Fruit fly (Drosophila melanogaster) whole organism, embryonic: ENCODE data around the gene Cyp313b1.
A peak's percentile ranks its signal among the peaks of the same experiment; 100 is the strongest.

Experiments
- Awh ChIP-seq: fragments of 200-800 bp; sonication (Bioruptor generic); IDR thresholded peaks from 2 replicates; pipeline ENCODE4, ENCODE4 v1.3.6; 2022; ENCODE audit warnings: missing biosample characterization, missing genetic modification characterization
- Bgb ChIP-seq: fragments of 200-800 bp; sonication (Bioruptor generic); IDR thresholded peaks from 2 replicates; pipeline ENCODE4 v1.3.6; 2022; ENCODE audit warnings: missing biosample characterization, missing genetic modification characterization; ENCODE audit not compliant: partially characterized antibody
- CG10462 ChIP-seq: fragments of 200-800 bp; sonication (Bioruptor generic); optimal IDR thresholded peaks from 2 replicates; lab custom pipeline; 2016; ENCODE audit warnings: missing biosample characterization, missing genetic modification characterization
- CG11247 ChIP-seq: fragments of 200-800 bp; sonication (Bioruptor generic); IDR thresholded peaks from 2 replicates; pipeline ENCODE4 v1.3.6; 2022; ENCODE audit warnings: missing biosample characterization, missing genetic modification characterization
- CG11723 ChIP-seq: fragments of 200-800 bp; sonication (Bioruptor generic); optimal IDR thresholded peaks from 2 replicates; lab custom pipeline; 2017; ENCODE audit warnings: missing biosample characterization, mild to moderate bottlenecking, missing genetic modification characterization
- CG12236 ChIP-seq: fragments of 200-800 bp; sonication (Bioruptor generic); optimal IDR thresholded peaks from 2 replicates; lab custom pipeline; 2016; ENCODE audit warnings: missing biosample characterization, missing genetic modification characterization
- CG13775 ChIP-seq: fragments of 200-800 bp; sonication (Bioruptor generic); optimal IDR thresholded peaks from 3 replicates; lab custom pipeline; 2017; ENCODE audit warnings: missing biosample characterization, mild to moderate bottlenecking, missing genetic modification characterization
- CG14965 ChIP-seq: fragments of 200-800 bp; sonication (Bioruptor generic); optimal IDR thresholded peaks from 2 replicates; lab custom pipeline; 2016; ENCODE audit warnings: missing biosample characterization, missing genetic modification characterization, borderline replicate concordance
- CG1602 ChIP-seq: fragments of 200-800 bp; sonication (Bioruptor generic); optimal IDR thresholded peaks from 3 replicates; lab custom pipeline; 2016; ENCODE audit warnings: missing biosample characterization, missing genetic modification characterization
- CG1603 ChIP-seq: fragments of 200-800 bp; sonication (Bioruptor generic); optimal IDR thresholded peaks from 2 replicates; lab custom pipeline; 2019; ENCODE audit warnings: missing biosample characterization, mild to moderate bottlenecking, missing genetic modification characterization, moderate library complexity
- CG17568 ChIP-seq: fragments of 200-800 bp; sonication (Bioruptor generic); optimal IDR thresholded peaks from 2 replicates; lab custom pipeline; 2018; ENCODE audit warnings: missing biosample characterization, mild to moderate bottlenecking, missing genetic modification characterization, moderate library complexity
- CG2889 ChIP-seq: fragments of 200-800 bp; sonication (Bioruptor generic); IDR thresholded peaks from 3 replicates; pipeline ENCODE4 v1.3.6; 2022; ENCODE audit warnings: missing biosample characterization, missing genetic modification characterization
- CG43689 ChIP-seq: fragments of 200-800 bp; sonication (Bioruptor generic); IDR thresholded peaks from 2 replicates; pipeline ENCODE4 v1.3.6; 2022; ENCODE audit warnings: missing biosample characterization, missing genetic modification characterization
- CG5245 ChIP-seq: fragments of 200-800 bp; sonication (Bioruptor generic); optimal IDR thresholded peaks from 3 replicates; lab custom pipeline; 2016; ENCODE audit warnings: missing biosample characterization, missing genetic modification characterization
- CG6689 ChIP-seq: fragments of 200-800 bp; sonication (Bioruptor generic); IDR thresholded peaks from 2 replicates; pipeline ENCODE4 v1.3.6; 2022; ENCODE audit warnings: missing biosample characterization, missing genetic modification characterization
- CG7372 ChIP-seq: fragments of 200-800 bp; sonication (Bioruptor generic); IDR thresholded peaks from 2 replicates; pipeline ENCODE4 v1.3.6; 2022; ENCODE audit warnings: missing biosample characterization, missing genetic modification characterization
- CG8359 ChIP-seq: fragments of 200-800 bp; sonication (Bioruptor generic); optimal IDR thresholded peaks from 2 replicates; lab custom pipeline; 2017; ENCODE audit warnings: missing biosample characterization, mild to moderate bottlenecking, missing genetic modification characterization, borderline replicate concordance
- CG9727 ChIP-seq: fragments of 200-800 bp; sonication (Bioruptor generic); optimal IDR thresholded peaks from 3 replicates; lab custom pipeline; 2017; ENCODE audit warnings: missing biosample characterization, mild to moderate bottlenecking, missing genetic modification characterization
- CG9797 ChIP-seq: fragments of 200-800 bp; sonication (Bioruptor generic); optimal IDR thresholded peaks from 3 replicates; lab custom pipeline; 2018; ENCODE audit warnings: missing biosample characterization, mild to moderate bottlenecking, missing genetic modification characterization
- CkIIα-i1 ChIP-seq: fragments of 200-800 bp; sonication (Bioruptor generic); IDR thresholded peaks from 2 replicates; pipeline ENCODE4 v1.3.6; 2022; ENCODE audit warnings: missing biosample characterization, missing genetic modification characterization
- Dad ChIP-seq: fragments of 200-800 bp; sonication (Bioruptor generic); optimal IDR thresholded peaks from 3 replicates; lab custom pipeline; 2016; ENCODE audit warnings: missing biosample characterization, missing genetic modification characterization
- Deaf1 ChIP-seq: fragments of 200-800 bp; optimal IDR thresholded peaks from 3 replicates; lab custom pipeline; 2019; ENCODE audit warnings: missing biosample characterization, mild to moderate bottlenecking, missing genetic modification characterization, moderate library complexity
- Dll ChIP-seq: fragments of 200-800 bp; sonication (Bioruptor generic); IDR thresholded peaks from 4 replicates; pipeline ENCODE4 v1.3.6; 2022; ENCODE audit warnings: missing biosample characterization, missing genetic modification characterization; ENCODE audit not compliant: partially characterized antibody
- Eip74EF ChIP-seq, 2 experiments: fragments of 200-800 bp in 1 of 2; fragments of >200 bp in 1 of 2; sonication (Bioruptor generic) in 1 of 2; optimal IDR thresholded peaks; 2 replicates each; lab custom pipeline; 2017 to 2019; ENCODE audit warnings: missing biosample characterization in 2 of 2, missing genetic modification characterization in 2 of 2, mild to moderate bottlenecking in 1 of 2, moderate library complexity in 1 of 2
- Lhr ChIP-seq: fragments of 200-800 bp; sonication (Bioruptor generic); optimal IDR thresholded peaks from 3 replicates; lab custom pipeline; 2017; ENCODE audit warnings: mild to moderate bottlenecking, missing biosample characterization, missing genetic modification reagents, missing genetic modification characterization
- MBD-R2 ChIP-seq: fragments of 200-800 bp; sonication (Bioruptor generic); IDR thresholded peaks from 2 replicates; pipeline ENCODE4 v1.3.6; 2022; ENCODE audit warnings: missing biosample characterization, missing genetic modification characterization
- Mes4 ChIP-seq: fragments of 200-800 bp; sonication (Bioruptor generic); optimal IDR thresholded peaks from 2 replicates; lab custom pipeline; 2016; ENCODE audit warnings: missing biosample characterization, missing genetic modification characterization
- Sin3A ChIP-seq: fragments of >200 bp; optimal IDR thresholded peaks from 2 replicates; lab custom pipeline; 2018
- Six4 ChIP-seq: fragments of 200-800 bp; sonication (Bioruptor generic); optimal IDR thresholded peaks from 2 replicates; lab custom pipeline; 2016; ENCODE audit warnings: missing biosample characterization, missing genetic modification characterization
- Stat92E ChIP-seq, 3 experiments: fragments of >200 bp in 2 of 3; fragments of 200-800 bp in 1 of 3; sonication (Bioruptor generic) in 1 of 3; optimal IDR thresholded peaks; 2 replicates each; lab custom pipeline; 2017 to 2019; ENCODE audit warnings: missing biosample characterization in 3 of 3, missing genetic modification characterization in 3 of 3, mild to moderate bottlenecking in 1 of 3, moderate library complexity in 1 of 3
- abd-A ChIP-seq: fragments of 200-800 bp; sonication (Bioruptor generic); optimal IDR thresholded peaks from 3 replicates; lab custom pipeline; 2019; ENCODE audit warnings: missing biosample characterization, mild to moderate bottlenecking, missing genetic modification characterization, moderate library complexity
- al ChIP-seq: fragments of 200-800 bp; sonication (Bioruptor generic); IDR thresholded peaks from 2 replicates; pipeline ENCODE4 v1.3.6; 2022; ENCODE audit warnings: missing biosample characterization, missing genetic modification characterization
- aop ChIP-seq: fragments of 200-800 bp; sonication (Bioruptor generic); IDR thresholded peaks from 2 replicates; pipeline ENCODE4 v1.3.6; 2022; ENCODE audit warnings: missing biosample characterization, missing genetic modification characterization
- chif ChIP-seq, 2 experiments: fragments of 200-800 bp; sonication (Bioruptor generic); optimal IDR thresholded peaks; 3 replicates each; lab custom pipeline; 2016; ENCODE audit warnings: missing biosample characterization in 2 of 2, missing genetic modification characterization in 2 of 2
- da ChIP-seq: fragments of 200-800 bp; sonication (Bioruptor generic); optimal IDR thresholded peaks from 2 replicates; lab custom pipeline; 2016; ENCODE audit warnings: missing biosample characterization, missing genetic modification characterization
- dan ChIP-seq: fragments of 200-800 bp; sonication (Bioruptor generic); IDR thresholded peaks from 2 replicates; pipeline ENCODE4 v1.3.6; 2022; ENCODE audit warnings: missing biosample characterization, missing genetic modification characterization
- dm ChIP-seq: fragments of 200-800 bp; sonication (Bioruptor generic); optimal IDR thresholded peaks from 3 replicates; lab custom pipeline; 2016; ENCODE audit warnings: missing biosample characterization, missing genetic modification characterization
- gt ChIP-seq: fragments of 200-800 bp; sonication (Bioruptor generic); IDR thresholded peaks from 2 replicates; pipeline ENCODE4 v1.3.6; 2022; ENCODE audit warnings: missing biosample characterization, missing genetic modification characterization
- h ChIP-seq: fragments of >200 bp; optimal IDR thresholded peaks from 2 replicates; lab custom pipeline; 2017
- kah ChIP-seq: fragments of 200-800 bp; sonication (Bioruptor generic); optimal IDR thresholded peaks from 2 replicates; lab custom pipeline; 2018; ENCODE audit warnings: missing biosample characterization, mild to moderate bottlenecking, missing genetic modification characterization
- kay ChIP-seq: fragments of 200-800 bp; sonication (Bioruptor generic); optimal IDR thresholded peaks from 2 replicates; lab custom pipeline; 2016; ENCODE audit warnings: missing biosample characterization, missing genetic modification characterization
- nau ChIP-seq: fragments of 200-800 bp; sonication (Bioruptor generic); optimal IDR thresholded peaks from 3 replicates; lab custom pipeline; 2017; ENCODE audit warnings: missing biosample characterization, mild to moderate bottlenecking, missing genetic modification characterization, missing genetic modification reagents
- nom ChIP-seq: fragments of 200-800 bp; sonication (Bioruptor generic); optimal IDR thresholded peaks from 2 replicates; lab custom pipeline; 2017; ENCODE audit warnings: missing biosample characterization, missing genetic modification characterization, mild to moderate bottlenecking, moderate library complexity, missing genetic modification reagents
- pum ChIP-seq: fragments of 200-800 bp; sonication (Bioruptor generic); optimal IDR thresholded peaks from 2 replicates; lab custom pipeline; 2016; ENCODE audit warnings: missing biosample characterization, missing genetic modification characterization
- slbo ChIP-seq: fragments of 200-800 bp; sonication (Bioruptor generic); IDR thresholded peaks from 2 replicates; pipeline ENCODE4 v1.3.6; 2022; ENCODE audit warnings: missing biosample characterization, missing genetic modification characterization
- slp2 ChIP-seq: fragments of 200-800 bp; sonication (Bioruptor generic); optimal IDR thresholded peaks from 2 replicates; lab custom pipeline; 2016; ENCODE audit warnings: missing biosample characterization, missing genetic modification characterization
- so ChIP-seq: fragments of 200-800 bp; sonication (Bioruptor generic); IDR thresholded peaks from 3 replicates; pipeline ENCODE4 v1.3.6; 2022; ENCODE audit warnings: missing biosample characterization, missing genetic modification characterization
- ssp ChIP-seq: fragments of 200-800 bp; sonication (Bioruptor generic); IDR thresholded peaks from 2 replicates; pipeline ENCODE4 v1.3.6; 2022; ENCODE audit warnings: missing biosample characterization, missing genetic modification characterization
- trh ChIP-seq: fragments of 200-800 bp; sonication (Bioruptor generic); optimal IDR thresholded peaks from 2 replicates; lab custom pipeline; 2016; ENCODE audit warnings: missing biosample characterization, missing genetic modification characterization
- ttk ChIP-seq: fragments of 200-800 bp; sonication (Bioruptor generic); IDR thresholded peaks from 2 replicates; pipeline ENCODE4 v2.1.2; 2022; ENCODE audit warnings: missing biosample characterization, missing genetic modification characterization

Gene Cyp313b1

DNA sequence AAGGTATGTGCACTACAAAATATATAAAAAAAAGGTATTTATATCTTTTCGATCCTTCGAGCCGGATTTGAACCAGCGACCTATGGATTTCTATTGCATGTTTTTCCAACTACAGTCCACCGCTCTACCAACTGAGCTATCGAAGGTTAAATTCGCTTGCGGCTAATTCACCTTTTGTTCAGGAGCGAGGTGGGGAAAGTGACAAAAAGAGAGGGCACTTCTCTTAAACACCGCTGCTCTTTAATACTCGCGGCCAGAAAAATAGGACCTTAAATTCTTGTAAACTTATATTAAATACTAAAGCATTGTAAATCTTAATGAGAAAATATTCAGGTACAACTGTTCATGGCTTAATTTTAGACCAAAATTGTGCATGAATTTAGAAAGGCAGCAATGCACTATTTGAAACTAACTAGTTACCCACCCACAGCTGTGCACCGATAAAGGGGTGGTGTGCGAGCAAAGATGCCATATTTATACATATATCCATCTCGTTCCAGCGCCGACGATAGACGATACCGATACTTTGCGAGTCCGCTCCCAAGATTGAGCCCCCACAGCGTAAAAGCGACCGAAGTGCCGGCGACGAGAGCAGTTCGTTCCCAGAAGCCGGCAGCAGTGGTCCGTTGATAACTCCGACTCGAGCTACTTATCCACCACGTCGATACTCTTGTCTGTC lies 23.7 kb upstream of the Cyp313b1 start (continued):
- TF ChIP-seq MBD-R2 (peak; percentile 92), CG5245 (GFP tag; lab: Kevin White, UChicago) (peak; percentile 97), kah (peak; percentile 94), Deaf1 (tag; lab: Kevin White, UChicago) (peak; percentile 95), dan (GFP tag; lab: Robert Waterston, UW) (peak; percentile 87), abd-A (tag; lab: Kevin White, UChicago) (peak; percentile 86), Eip74EF (GFP tag; optimal IDR thresholded peaks at IDR 0.05; lab: Kevin White, UChicago) (peak in 1 of 2 experiments; percentile 98), Six4 (peak; percentile 96), ttk (peak; percentile 97), h (no peak), Lhr (GFP tag; lab: Kevin White, UChicago) (peak; percentile 94), Stat92E (GFP tag; optimal IDR thresholded peaks at IDR 0.05; lab: Kevin White, UChicago) (peak in 1 of 3 experiments; percentile 97), Dll (GFP tag; lab: Robert Waterston, UW) (peak; percentile 72; the same call in 2 of the 4 replicates), dm (GFP tag; lab: Kevin White, UChicago) (peak; percentile 92), CG1602 (GFP tag; lab: Kevin White, UChicago) (peak; percentile 96), aop (GFP tag; lab: Robert Waterston, UW) (peak; percentile 83), Awh (GFP tag; lab: Robert Waterston, UW) (peak; percentile 98), Bgb (GFP tag; lab: Robert Waterston, UW) (peak; percentile 66), nau (GFP tag; lab: Kevin White, UChicago) (peak; percentile 98), so (peak; percentile 97), Sin3A (no peak), ssp (peak; percentile 85), CG9797 (GFP tag; lab: Kevin White, UChicago) (peak; percentile 68), CG17568 (GFP tag; lab: Kevin White, UChicago) (peak; percentile 98), slbo (GFP tag; lab: Robert Waterston, UW) (peak; percentile 96), CG43689 (GFP tag; lab: Robert Waterston, UW) (peak; percentile 92), CG14965 (peak; percentile 80), Dad (peak; percentile 97), nom (GFP tag; lab: Kevin White, UChicago) (peak; percentile 96), slp2 (GFP tag; lab: Kevin White, UChicago) (peak; percentile 96), al (GFP tag; lab: Robert Waterston, UW) (peak; percentile 86), CG13775 (GFP tag; lab: Kevin White, UChicago) (peak; percentile 98), chif (GFP tag; optimal IDR thresholded peaks at IDR 0.05; lab: Kevin White, UChicago) (peak; percentile 95 to 98), Mes4 (GFP tag; lab: Kevin White, UChicago) (peak; percentile 94), pum (peak; percentile 97), CG7372 (GFP tag; lab: Robert Waterston, UW) (peak; percentile 91), CG2889 (GFP tag; lab: Robert Waterston, UW) (peak; percentile 88), CG10462 (GFP tag; lab: Kevin White, UChicago) (peak; percentile 95), CG12236 (GFP tag; lab: Kevin White, UChicago) (peak; percentile 95), CG11247 (peak; percentile 93), CG8359 (peak; percentile 92), trh (GFP tag; lab: Kevin White, UChicago) (peak; percentile 95), CkIIα-i1 (0 out of 2 replicates have a peak, but pooled peaks have one; percentile 61), gt (GFP tag; lab: Robert Waterston, UW) (peak; percentile 91), kay (peak; percentile 95), CG11723 (GFP tag; lab: Kevin White, UChicago) (peak; percentile 95), CG6689 (GFP tag; lab: Robert Waterston, UW) (peak; percentile 97), CG1603 (tag; lab: Kevin White, UChicago) (peak; percentile 98), da (GFP tag; lab: Kevin White, UChicago) (peak; percentile 90), CG9727 (peak; percentile 99)
